Worm (Caenorhabditis elegans) whole organism, L3 larva: ENCODE measurements around the gene B0491.6.

ENCODE experiments used
- ZK546.5 ChIP-seq: sonication (generic microtip); optimal IDR thresholded peaks from 2 replicates; lab custom pipeline; 2017; ENCODE audit warnings: missing biosample characterization, missing genetic modification characterization
- aly-2 ChIP-seq: fragments of 150-350 bp; optimal IDR thresholded peaks from 2 replicates; lab custom pipeline; 2014; ENCODE audit warnings: missing biosample characterization, missing genetic modification characterization
- ama-1 ChIP-seq: fragments of 150-350 bp; optimal IDR thresholded peaks from 2 replicates; lab custom pipeline; 2018
- ceh-16 ChIP-seq: sonication (generic microtip); optimal IDR thresholded peaks from 2 replicates; lab custom pipeline; 2017; ENCODE audit warnings: missing biosample characterization, missing genetic modification characterization
- daf-12 ChIP-seq: fragments of 150-350 bp; optimal IDR thresholded peaks from 2 replicates; lab custom pipeline; 2014; ENCODE audit warnings: missing biosample characterization, missing genetic modification reagents, missing genetic modification characterization
- egl-27 ChIP-seq: sonication (generic microtip); optimal IDR thresholded peaks from 4 replicates; lab custom pipeline; 2017; ENCODE audit warnings: missing biosample characterization, missing genetic modification reagents, missing genetic modification characterization
- egl-5 ChIP-seq: fragments of 150-350 bp; optimal IDR thresholded peaks from 2 replicates; lab custom pipeline; 2017; ENCODE audit warnings: missing biosample characterization, missing genetic modification reagents, missing genetic modification characterization, inconsistent platforms
- elt-1 ChIP-seq: fragments of 150-350 bp; optimal IDR thresholded peaks from 2 replicates; lab custom pipeline; 2014; ENCODE audit warnings: missing biosample characterization, missing genetic modification characterization
- elt-2 ChIP-seq: sonication (generic microtip); optimal IDR thresholded peaks from 2 replicates; lab custom pipeline; 2016; ENCODE audit warnings: missing genetic modification reagents, mild to moderate bottlenecking, missing genetic modification characterization, missing compliant biosample characterization
- elt-3 ChIP-seq, 3 experiments: fragments of 150-350 bp in 1 of 3; sonication (generic microtip) in 2 of 3; optimal IDR thresholded peaks; 2 replicates in 2 of 3; 4 replicates in 1 of 3; lab custom pipeline; 2014 to 2017; ENCODE audit warnings: missing biosample characterization in 3 of 3, missing genetic modification characterization in 3 of 3
- eor-1 ChIP-seq, 2 experiments: fragments of 150-350 bp; optimal IDR thresholded peaks; 2 replicates each; lab custom pipeline; 2014 to 2018; ENCODE audit warnings: missing biosample characterization in 2 of 2, missing genetic modification characterization in 2 of 2
- fkh-10 ChIP-seq: sonication (generic microtip); optimal IDR thresholded peaks from 2 replicates; lab custom pipeline; 2017; ENCODE audit warnings: missing biosample characterization, missing genetic modification reagents, missing genetic modification characterization
- fkh-2 ChIP-seq: fragments of 150-350 bp; optimal IDR thresholded peaks from 2 replicates; lab custom pipeline; 2014; ENCODE audit warnings: missing biosample characterization, missing genetic modification reagents, missing genetic modification characterization
- fos-1 ChIP-seq: fragments of 150-350 bp; optimal IDR thresholded peaks from 2 replicates; lab custom pipeline; 2014; ENCODE audit warnings: missing biosample characterization, missing genetic modification characterization
- jun-1 ChIP-seq: fragments of 150-350 bp; optimal IDR thresholded peaks from 2 replicates; lab custom pipeline; 2014; ENCODE audit warnings: missing biosample characterization, missing genetic modification reagents, missing genetic modification characterization
- lin-15B ChIP-seq: fragments of 150-350 bp; optimal IDR thresholded peaks from 2 replicates; lab custom pipeline; 2014; ENCODE audit warnings: missing biosample characterization, missing genetic modification characterization
- lsy-12 ChIP-seq: sonication (generic microtip); optimal IDR thresholded peaks from 2 replicates; lab custom pipeline; 2016; ENCODE audit warnings: mild to moderate bottlenecking, missing genetic modification characterization, missing compliant biosample characterization
- mml-1 ChIP-seq: fragments of 150-350 bp; sonication (generic microtip); optimal IDR thresholded peaks from 3 replicates; lab custom pipeline; 2014; ENCODE audit warnings: missing biosample characterization, missing genetic modification characterization
- nfya-1 ChIP-seq: sonication (generic microtip); optimal IDR thresholded peaks from 2 replicates; lab custom pipeline; 2017; ENCODE audit warnings: missing genetic modification characterization, mild to moderate bottlenecking, missing compliant biosample characterization, antibody characterized with exemption, moderate library complexity; ENCODE audit not compliant: insufficient read depth
- nhr-11 ChIP-seq: fragments of 150-350 bp; optimal IDR thresholded peaks from 2 replicates; lab custom pipeline; 2014; ENCODE audit warnings: missing biosample characterization, missing genetic modification characterization
- nhr-23 ChIP-seq: fragments of 150-350 bp; optimal IDR thresholded peaks from 2 replicates; lab custom pipeline; 2014; ENCODE audit warnings: missing biosample characterization, missing genetic modification reagents, missing genetic modification characterization
- nhr-237 ChIP-seq: fragments of 150-350 bp; optimal IDR thresholded peaks from 2 replicates; lab custom pipeline; 2014; ENCODE audit warnings: missing biosample characterization, missing genetic modification characterization
- nhr-25 ChIP-seq: sonication (generic microtip); optimal IDR thresholded peaks from 2 replicates; lab custom pipeline; 2017; ENCODE audit warnings: missing biosample characterization, missing genetic modification characterization
- nhr-43 ChIP-seq: sonication (generic microtip); optimal IDR thresholded peaks from 2 replicates; lab custom pipeline; 2016; ENCODE audit warnings: mild to moderate bottlenecking, missing genetic modification characterization, missing compliant biosample characterization; ENCODE audit not compliant: poor library complexity, severe bottlenecking
- nhr-67 ChIP-seq: fragments of 150-350 bp; optimal IDR thresholded peaks from 2 replicates; lab custom pipeline; 2014; ENCODE audit warnings: missing biosample characterization, missing genetic modification characterization
- nhr-76 ChIP-seq: fragments of 150-350 bp; sonication (generic microtip); optimal IDR thresholded peaks from 5 replicates; lab custom pipeline; 2014; ENCODE audit warnings: missing biosample characterization, missing genetic modification characterization
- nhr-77 ChIP-seq: fragments of 150-350 bp; optimal IDR thresholded peaks from 2 replicates; lab custom pipeline; 2014; ENCODE audit warnings: missing biosample characterization, missing genetic modification characterization
- pqm-1 ChIP-seq: fragments of 150-350 bp; optimal IDR thresholded peaks from 2 replicates; lab custom pipeline; 2017; ENCODE audit warnings: missing biosample characterization, missing genetic modification characterization, inconsistent platforms
- sea-2 ChIP-seq: fragments of 150-350 bp; sonication (generic microtip); optimal IDR thresholded peaks from 4 replicates; lab custom pipeline; 2014; ENCODE audit warnings: missing biosample characterization, missing genetic modification reagents, missing genetic modification characterization
- snpc-4 ChIP-seq: fragments of 150-350 bp; optimal IDR thresholded peaks from 2 replicates; lab custom pipeline; 2014; ENCODE audit warnings: missing biosample characterization, missing genetic modification characterization
- tbx-2 ChIP-seq: sonication (generic microtip); optimal IDR thresholded peaks from 2 replicates; lab custom pipeline; 2016; ENCODE audit warnings: mild to moderate bottlenecking, missing genetic modification characterization, missing compliant biosample characterization
- unc-62 ChIP-seq: fragments of 150-350 bp; sonication (generic microtip); optimal IDR thresholded peaks from 4 replicates; lab custom pipeline; 2014; ENCODE audit warnings: missing biosample characterization, missing genetic modification reagents, missing genetic modification characterization
- ztf-11 ChIP-seq: fragments of 150-350 bp; optimal IDR thresholded peaks from 2 replicates; lab custom pipeline; 2014; ENCODE audit warnings: missing biosample characterization, missing genetic modification characterization

B0491.6 gene

DNA sequence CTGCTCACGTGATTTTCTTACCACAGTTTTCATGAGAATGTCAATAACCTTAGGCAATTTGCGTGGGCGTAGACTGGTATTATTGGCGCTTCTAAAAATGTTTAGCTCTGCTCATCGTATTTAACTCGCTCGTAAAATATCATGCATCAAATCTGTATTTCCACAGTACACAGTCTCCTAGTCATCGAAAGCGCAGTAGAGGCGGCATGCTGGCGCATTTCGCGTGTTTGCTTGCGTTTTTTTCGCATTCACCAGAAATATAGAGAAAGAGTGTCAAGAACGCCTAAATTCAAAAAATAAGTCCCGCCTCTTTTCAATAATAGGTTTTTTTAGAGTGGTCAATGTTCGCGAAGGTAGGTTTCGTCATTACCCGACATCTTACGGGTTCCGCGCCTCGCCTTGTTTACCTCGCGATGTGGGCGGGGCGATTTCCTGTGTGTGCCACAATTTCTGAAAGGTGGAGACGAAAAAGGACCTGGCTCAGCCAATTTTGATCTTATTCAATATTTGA lies 28.5 kb upstream of the B0491.6 start:
- TF ChIP-seq egl-27 (tag; lab: Kevin White, UChicago): no peak
- TF ChIP-seq ama-1 (lab: Kevin White, UChicago): peak; percentile 91
- peak; percentile 53 for TF ChIP-seq nhr-43
- peak; percentile 93 for TF ChIP-seq snpc-4 (tag; lab: Kevin White, UChicago)
- TF ChIP-seq nhr-77: no peak
- TF ChIP-seq nhr-23 (tag; lab: Kevin White, UChicago): peak; percentile 45
- TF ChIP-seq elt-2: peak; percentile 57
- no peak for TF ChIP-seq ZK546.5 (tag; lab: Kevin White, UChicago)
- TF ChIP-seq lin-15B: peak; percentile 61
- no peak for TF ChIP-seq unc-62
- no peak for TF ChIP-seq ztf-11 (tag; lab: Kevin White, UChicago)
- no peak for TF ChIP-seq eor-1 (tag; optimal IDR thresholded peaks at IDR 0.05; lab: Kevin White, UChicago)
- peak; percentile 74 for TF ChIP-seq lsy-12
- TF ChIP-seq fos-1 (tag; lab: Kevin White, UChicago): no peak
- TF ChIP-seq egl-5: no peak
- peak; percentile 52 for TF ChIP-seq nfya-1
- TF ChIP-seq nhr-25 (tag; lab: Kevin White, UChicago): peak; percentile 4
- peak; percentile 51 for TF ChIP-seq pqm-1

DNA sequence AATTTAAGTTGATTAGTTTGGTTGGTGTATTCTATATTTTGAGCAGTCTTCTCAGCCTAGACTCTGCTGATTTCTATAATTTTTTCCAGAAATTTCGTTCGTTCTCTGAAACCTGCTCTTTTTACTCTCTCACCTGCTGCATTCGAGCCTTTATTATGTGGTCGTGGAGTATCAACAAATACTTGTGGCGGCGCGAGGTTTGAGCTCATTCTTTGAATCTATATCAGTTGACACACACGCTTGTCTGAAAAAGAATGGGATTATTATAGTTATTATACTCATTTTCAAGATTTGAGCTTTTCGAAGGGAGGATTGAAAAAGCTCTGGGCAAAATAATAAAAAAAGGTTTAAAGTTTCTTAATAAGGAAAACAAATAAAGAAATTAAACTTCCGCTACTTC lies 27.9 kb upstream of the B0491.6 start:
- no peak for TF ChIP-seq egl-27 (tag; lab: Kevin White, UChicago)
- no peak for TF ChIP-seq mml-1
- no peak for TF ChIP-seq sea-2 (GFP tag; lab: Kevin White, UChicago)
- TF ChIP-seq nhr-25 (tag; lab: Kevin White, UChicago): no peak
- no peak for TF ChIP-seq elt-1 (tag; lab: Kevin White, UChicago)
- no peak for TF ChIP-seq nhr-76 (tag; lab: Kevin White, UChicago)
- no peak for TF ChIP-seq nhr-23 (tag; lab: Kevin White, UChicago)
- no peak for TF ChIP-seq aly-2

DNA sequence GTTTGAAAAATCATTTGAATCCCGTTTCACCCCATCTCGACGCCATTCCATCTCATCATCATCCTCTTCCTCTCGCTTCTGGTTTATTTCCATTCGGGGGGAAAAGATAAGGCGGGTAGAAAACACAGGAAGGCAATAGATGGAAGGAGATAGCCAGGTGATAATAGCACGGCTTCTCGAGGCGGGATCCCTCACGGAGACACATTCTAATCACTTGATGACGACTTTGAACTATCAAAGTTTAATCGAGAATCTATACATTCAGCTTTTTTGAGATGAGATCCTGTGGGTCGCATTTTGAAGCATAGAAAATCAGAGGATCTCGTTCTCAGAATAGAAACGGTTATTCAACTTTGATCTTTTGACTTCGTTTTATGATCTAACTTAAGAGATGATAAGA lies 23.8 kb upstream of the B0491.6 start, which contains the start of gene C33B4.2:
TSS of gene C33B4.2 (minus strand) at position 165 of the 400 bp plus-strand sequence.
- TF ChIP-seq mml-1 (no peak), nhr-25 (tag; lab: Kevin White, UChicago) (no peak), daf-12 (tag; lab: Kevin White, UChicago) (no peak), nhr-11 (no peak), nhr-43 (peak; percentile 84)

DNA sequence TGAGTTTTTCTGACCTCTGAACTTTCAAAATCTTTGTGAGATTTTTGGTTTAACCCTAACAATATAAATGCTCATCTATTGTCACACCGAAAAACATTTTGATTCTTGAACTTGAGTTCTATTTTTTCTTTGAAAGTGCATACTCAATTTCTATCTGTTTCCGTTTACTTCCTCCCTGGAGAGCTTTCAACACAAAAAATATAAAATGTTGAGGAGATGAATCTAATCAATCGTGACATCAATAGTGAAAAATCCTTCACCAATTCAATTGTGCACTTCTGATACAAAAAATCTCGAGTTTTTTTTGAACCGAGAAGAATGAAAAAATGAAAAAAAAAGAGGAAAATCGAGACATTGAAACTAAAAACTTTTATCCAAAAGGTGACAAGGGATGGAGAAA lies 13.6 kb upstream of the B0491.6 start:
- TF ChIP-seq nfya-1: no peak
- peak; percentile 95 for TF ChIP-seq fkh-10 (GFP tag; lab: Kevin White, UChicago)

DNA sequence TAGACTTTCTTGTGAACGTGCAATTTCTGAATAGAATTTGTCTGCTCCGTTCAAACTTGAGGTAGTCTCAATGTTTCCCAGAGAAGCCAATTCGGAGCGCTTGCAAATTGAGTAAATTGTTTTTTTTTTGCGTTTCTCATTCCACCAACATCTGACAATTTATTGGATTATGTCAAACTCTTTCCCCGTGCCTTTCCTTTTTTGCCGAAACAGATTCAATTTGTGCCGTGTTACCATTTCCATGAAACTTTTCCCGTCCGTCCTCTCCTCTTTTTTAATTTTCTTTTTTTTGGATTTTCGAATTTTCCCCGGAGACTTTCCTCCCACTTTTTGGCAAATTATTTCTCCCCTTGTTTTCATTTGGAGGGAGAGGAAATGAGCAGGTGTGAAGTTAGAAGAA lies 5.3 kb upstream of the B0491.6 start:
- TF ChIP-seq ama-1 (lab: Kevin White, UChicago) (no peak), lsy-12 (no peak), elt-3 (tag; optimal IDR thresholded peaks at IDR 0.05; lab: Kevin White, UChicago) (no peak)

DNA sequence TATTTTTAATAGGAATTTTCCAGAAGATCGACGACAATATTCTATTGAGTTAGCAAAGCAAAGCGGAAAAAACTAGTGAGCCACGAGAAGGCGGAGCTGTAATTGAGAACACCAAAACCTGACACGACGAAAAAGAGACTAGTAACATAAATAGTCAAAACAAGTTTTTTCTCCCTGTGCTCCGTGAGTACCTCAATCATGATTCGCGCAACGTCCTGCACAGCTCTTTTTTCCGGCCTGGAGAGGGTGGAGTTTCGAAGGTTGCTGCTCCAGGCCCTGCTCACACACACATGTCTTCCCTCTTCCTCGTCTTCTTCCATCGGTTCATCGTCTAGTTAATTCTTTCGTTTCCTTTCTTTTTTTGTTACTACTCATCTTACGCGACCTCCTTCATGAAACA lies 3.5 kb upstream of the B0491.6 start, which contains the start of gene clh-2:
TSS of gene clh-2 (plus strand) at position 301 of the 400 bp plus-strand sequence.
- TF ChIP-seq nhr-67 (tag; lab: Kevin White, UChicago) (no peak), nhr-237 (tag; lab: Kevin White, UChicago) (no peak), nhr-23 (tag; lab: Kevin White, UChicago) (no peak), ceh-16 (no peak), nhr-25 (tag; lab: Kevin White, UChicago) (no peak), fkh-2 (tag; lab: Kevin White, UChicago) (no peak), ama-1 (lab: Kevin White, UChicago) (no peak), jun-1 (no peak), fos-1 (tag; lab: Kevin White, UChicago) (no peak), tbx-2 (tag; lab: Kevin White, UChicago) (no peak), pqm-1 (no peak), elt-1 (tag; lab: Kevin White, UChicago) (no peak)
